Fruit fly (Drosophila melanogaster): ENCODE data around the gene Esp.

The Esp gene

dm6 chr3R:24816993-24817854 lies 24.5 kb upstream of the Esp start, which contains the start of the genes CG5808 and Saf-B (continued):
- no peak for TF ChIP-seq twi (tag; optimal IDR thresholded peaks at IDR 0.05)
- no peak for TF ChIP-seq GATAe (GFP tag; conservative IDR thresholded peaks at IDR 0.05)
- peak; percentile 61 for TF ChIP-seq CG2712 (tag; optimal IDR thresholded peaks at IDR 0.05)
- no peak; the same call in 2 of the 3 replicates for TF ChIP-seq CG17361 (GFP tag; IDR thresholded peaks at IDR 0.05)
- TF ChIP-seq caup (GFP tag; optimal IDR thresholded peaks at IDR 0.05; ENCODE audit: severe bottlenecking): no peak
- no peak for TF ChIP-seq gsb (GFP tag; IDR thresholded peaks at IDR 0.05)
- no peak for TF ChIP-seq CG11247 (GFP tag; IDR thresholded peaks at IDR 0.05)
- TF ChIP-seq fru (optimal IDR thresholded peaks at IDR 0.05): no peak
- TF ChIP-seq Hr3 (GFP tag; optimal IDR thresholded peaks at IDR 0.05): no peak
- no peak for TF ChIP-seq Dip3 (GFP tag; optimal IDR thresholded peaks at IDR 0.05)
- TF ChIP-seq ewg (GFP tag; optimal IDR thresholded peaks at IDR 0.05): peak; percentile 31
- peak; percentile 28 for TF ChIP-seq CG10979 (tag; optimal IDR thresholded peaks at IDR 0.05)
- no peak for TF ChIP-seq lab (GFP tag; optimal IDR thresholded peaks at IDR 0.05)
- TF ChIP-seq zen2 (GFP tag; IDR thresholded peaks at IDR 0.05; ENCODE audit: partially characterized antibody): peak; percentile 69
- no peak for TF ChIP-seq danr (GFP tag; IDR thresholded peaks at IDR 0.05)
- TF ChIP-seq MESR4 (GFP tag; optimal IDR thresholded peaks at IDR 0.05): peak; percentile 98
- peak; percentile 33; the same call in 1 of the 2 replicates for TF ChIP-seq esg (GFP tag; conservative IDR thresholded peaks at IDR 0.05)
- peak; percentile 65 for TF ChIP-seq CoRest (tag; optimal IDR thresholded peaks at IDR 0.05)
- TF ChIP-seq ind (GFP tag; optimal IDR thresholded peaks at IDR 0.05): peak; percentile 72
- TF ChIP-seq fd3F (GFP tag; optimal IDR thresholded peaks at IDR 0.05): no peak
- peak; percentile 38 for TF ChIP-seq lilli (GFP tag; optimal IDR thresholded peaks at IDR 0.05)
- 0 out of 4 replicates have a peak, but pooled peaks have one; percentile 77 for TF ChIP-seq chinmo (GFP tag; IDR thresholded peaks at IDR 0.05; ENCODE audit: partially characterized antibody)
- peak; percentile 36 for TF ChIP-seq CG32532 (GFP tag; IDR thresholded peaks at IDR 0.05)
- TF ChIP-seq CG1233 (GFP tag; optimal IDR thresholded peaks at IDR 0.05): no peak
- peak; percentile 70 for TF ChIP-seq CG8924 (tag; optimal IDR thresholded peaks at IDR 0.05)
- TF ChIP-seq CG17802 (tag; optimal IDR thresholded peaks at IDR 0.05): peak; percentile 2
- peak; percentile 81 for TF ChIP-seq Ptx1 (GFP tag; IDR thresholded peaks at IDR 0.05)
- peak; percentile 76 for TF ChIP-seq Bgb (GFP tag; IDR thresholded peaks at IDR 0.05; ENCODE audit: partially characterized antibody)
- TF ChIP-seq CG4424 (GFP tag; optimal IDR thresholded peaks at IDR 0.05): peak; percentile 58
- no peak for TF ChIP-seq Drgx (GFP tag; IDR thresholded peaks at IDR 0.05)
- peak; percentile 68 for TF ChIP-seq trem (tag; optimal IDR thresholded peaks at IDR 0.05)
- no peak for TF ChIP-seq CG12299 (tag; optimal IDR thresholded peaks at IDR 0.05)
- TF ChIP-seq ato (GFP tag; IDR thresholded peaks at IDR 0.05; ENCODE audit: partially characterized antibody): peak; percentile 52
- no peak for TF ChIP-seq D (optimal IDR thresholded peaks at IDR 0.05)
- peak; percentile 27 for TF ChIP-seq D (GFP tag; optimal IDR thresholded peaks at IDR 0.05)
- peak; percentile 61 for TF ChIP-seq CG13775 (GFP tag; optimal IDR thresholded peaks at IDR 0.05)
- TF ChIP-seq Dbx (GFP tag; IDR thresholded peaks at IDR 0.05): peak; percentile 44; the same call in 2 of the 3 replicates
- TF ChIP-seq unc-4 (GFP tag; IDR thresholded peaks at IDR 0.05; ENCODE audit: partially characterized antibody): peak; percentile 77
- TF ChIP-seq CG11456 (GFP tag; IDR thresholded peaks at IDR 0.05): no peak
- TF ChIP-seq gcm2 (GFP tag; optimal IDR thresholded peaks at IDR 0.05): no peak
- TF ChIP-seq dmrt11E (tag; optimal IDR thresholded peaks at IDR 0.05): peak; percentile 29
- TF ChIP-seq CG31441 (GFP tag; IDR thresholded peaks at IDR 0.05): no peak
- peak; percentile 94 for TF ChIP-seq phol (tag; optimal IDR thresholded peaks at IDR 0.05)
- peak; percentile 76 for TF ChIP-seq CG13287 (GFP tag; IDR thresholded peaks at IDR 0.05; ENCODE audit: partially characterized antibody)
- peak in 1 of 2 experiments; percentile 32 for TF ChIP-seq dpn (GFP tag; optimal IDR thresholded peaks at IDR 0.05)
- TF ChIP-seq Sox102F (GFP tag; optimal IDR thresholded peaks at IDR 0.05): no peak
- peak; percentile 38 for TF ChIP-seq ftz-f1 (GFP tag; optimal IDR thresholded peaks at IDR 0.05)
- TF ChIP-seq sim (GFP tag; IDR thresholded peaks at IDR 0.05): no peak
